Fruit fly (Drosophila melanogaster): ENCODE measurements around the gene CG7582.

- TF ChIP-seq GATAd (GFP tag; optimal IDR thresholded peaks at IDR 0.05), result no peak
- no peak for TF ChIP-seq woc (GFP tag; optimal IDR thresholded peaks at IDR 0.05)
- no peak for TF ChIP-seq sv (GFP tag; optimal IDR thresholded peaks at IDR 0.05)
- TF ChIP-seq N (GFP tag; optimal IDR thresholded peaks at IDR 0.05), result no peak
- no peak for TF ChIP-seq Myc (optimal IDR thresholded peaks at IDR 0.05)
- TF ChIP-seq Dfd (GFP tag; optimal IDR thresholded peaks at IDR 0.05), result no peak
- no peak for TF ChIP-seq Abd-B (GFP tag; optimal IDR thresholded peaks at IDR 0.05)
- no peak for TF ChIP-seq sage (GFP tag; optimal IDR thresholded peaks at IDR 0.05)
- no peak for TF ChIP-seq Hnf4 (GFP tag; optimal IDR thresholded peaks at IDR 0.05)
- no peak for TF ChIP-seq lola (GFP tag; optimal IDR thresholded peaks at IDR 0.05)
Measured at dm6 chr3R:29651488-29651887, 30.6 kb downstream of the CG7582 start.
